Fruit fly (Drosophila melanogaster): ENCODE results near the gene CG33337.

DNA sequence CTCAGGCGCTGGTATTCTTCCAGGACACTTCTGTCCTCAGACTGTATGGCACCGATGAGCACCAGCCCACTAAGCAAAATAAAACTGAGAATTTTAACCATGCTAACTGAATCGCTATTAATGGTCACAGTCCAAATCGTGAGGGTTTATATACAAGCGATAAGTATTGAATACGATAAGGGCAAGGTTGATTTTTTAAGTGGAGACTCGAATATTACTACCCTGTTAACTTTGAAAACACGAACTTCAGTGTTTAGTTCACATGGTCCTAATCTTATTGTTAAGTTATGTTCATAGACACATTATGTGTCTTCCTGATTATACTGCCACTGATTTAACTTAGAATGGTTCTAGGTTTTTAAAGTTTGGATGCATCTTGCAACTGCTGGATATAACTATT is at the start of gene CG33337:
- TF ChIP-seq cic (GFP tag; optimal IDR thresholded peaks at IDR 0.05) (no peak), CG33017 (tag; optimal IDR thresholded peaks at IDR 0.05) (no peak), kay (GFP tag; ENCODE audit: borderline replicate concordance) (no peak)
